Fruit fly (Drosophila melanogaster) S2 (cell line): ENCODE measurements around the gene CG31709.

ENCODE experiments used
- CG8478 ChIP-seq: fragments of >200 bp; optimal IDR thresholded peaks from 2 replicates; lab custom pipeline; 2018
- CTCF ChIP-seq, 2 experiments: fragments of >200 bp; optimal IDR thresholded peaks; 2 replicates each; lab custom pipeline; 2018

- TF ChIP-seq CTCF (optimal IDR thresholded peaks at IDR 0.05; lab: Kevin White, UChicago) = no peak
- no peak for TF ChIP-seq CG8478 (lab: Kevin White, UChicago)
Measured at dm6 chr2L:9564527-9564926, 14.9 kb downstream of the CG31709 start.
